Worm (Caenorhabditis elegans) whole organism, L2 larva: ENCODE results near the gene pms-2.

ENCODE experiments used
- F13H6.1 ChIP-seq: sonication (generic microtip); optimal IDR thresholded peaks from 2 replicates; lab custom pipeline; 2016; ENCODE audit warnings: missing genetic modification characterization, missing compliant biosample characterization
- R02D3.7 ChIP-seq: fragments of 150-350 bp; optimal IDR thresholded peaks from 2 replicates; lab custom pipeline; 2014; ENCODE audit warnings: missing biosample characterization, missing genetic modification characterization
- Y55F3AM.14 ChIP-seq: fragments of 200-800 bp; sonication (Bioruptor generic); optimal IDR thresholded peaks from 2 replicates; lab custom pipeline; 2018; ENCODE audit warnings: mild to moderate bottlenecking, missing genetic modification characterization, missing compliant biosample characterization
- ZK546.5 ChIP-seq: sonication (generic microtip); optimal IDR thresholded peaks from 2 replicates; lab custom pipeline; 2017; ENCODE audit warnings: missing biosample characterization, missing genetic modification characterization
- alr-1 ChIP-seq: fragments of 150-350 bp; optimal IDR thresholded peaks from 2 replicates; lab custom pipeline; 2014; ENCODE audit warnings: missing biosample characterization, missing genetic modification characterization
- aly-2 ChIP-seq: fragments of 150-350 bp; optimal IDR thresholded peaks from 2 replicates; lab custom pipeline; 2014; ENCODE audit warnings: missing biosample characterization, missing genetic modification characterization
- blmp-1 ChIP-seq: sonication (generic microtip); optimal IDR thresholded peaks from 2 replicates; lab custom pipeline; 2017; ENCODE audit warnings: missing genetic modification characterization, mild to moderate bottlenecking, missing compliant biosample characterization, antibody characterized with exemption, moderate library complexity; ENCODE audit not compliant: insufficient read depth
- ceh-16 ChIP-seq: fragments of 150-350 bp; optimal IDR thresholded peaks from 2 replicates; lab custom pipeline; 2014; ENCODE audit warnings: missing biosample characterization, missing genetic modification characterization
- ceh-82 ChIP-seq: fragments of 150-350 bp; optimal IDR thresholded peaks from 2 replicates; lab custom pipeline; 2014; ENCODE audit warnings: missing biosample characterization, missing genetic modification characterization
- crh-2 ChIP-seq: sonication (generic microtip); optimal IDR thresholded peaks from 2 replicates; lab custom pipeline; 2017; ENCODE audit warnings: missing biosample characterization, missing genetic modification characterization
- dmd-4 ChIP-seq: sonication (generic microtip); optimal IDR thresholded peaks from 2 replicates; lab custom pipeline; 2017; ENCODE audit warnings: missing biosample characterization, missing genetic modification characterization
- egl-27 ChIP-seq: sonication (generic microtip); optimal IDR thresholded peaks from 3 replicates; lab custom pipeline; 2017; ENCODE audit warnings: missing biosample characterization, missing genetic modification reagents, missing genetic modification characterization
- elt-1 ChIP-seq: fragments of 150-350 bp; optimal IDR thresholded peaks from 2 replicates; lab custom pipeline; 2014; ENCODE audit warnings: missing biosample characterization, missing genetic modification characterization
- elt-3 ChIP-seq: sonication (generic microtip); optimal IDR thresholded peaks from 2 replicates; lab custom pipeline; 2017; ENCODE audit warnings: missing biosample characterization, missing genetic modification characterization
- fos-1 ChIP-seq: fragments of 150-350 bp; optimal IDR thresholded peaks from 2 replicates; lab custom pipeline; 2014; ENCODE audit warnings: missing biosample characterization, missing genetic modification characterization
- gmeb-1 ChIP-seq: fragments of 150-350 bp; optimal IDR thresholded peaks from 2 replicates; lab custom pipeline; 2014; ENCODE audit warnings: missing biosample characterization, missing genetic modification characterization
- lin-13 ChIP-seq: fragments of 150-350 bp; optimal IDR thresholded peaks from 2 replicates; lab custom pipeline; 2014; ENCODE audit warnings: missing biosample characterization, missing genetic modification reagents, missing genetic modification characterization
- lin-39 ChIP-seq: fragments of 150-350 bp; optimal IDR thresholded peaks from 2 replicates; lab custom pipeline; 2014; ENCODE audit warnings: missing biosample characterization, missing genetic modification reagents, missing genetic modification characterization
- lsy-2 ChIP-seq, 2 experiments: fragments of 150-350 bp in 1 of 2; sonication (generic microtip) in 1 of 2; optimal IDR thresholded peaks; 2 replicates each; lab custom pipeline; 2014 to 2017; ENCODE audit warnings: missing biosample characterization in 2 of 2, missing genetic modification characterization in 2 of 2
- mab-5 ChIP-seq: fragments of 150-350 bp; optimal IDR thresholded peaks from 2 replicates; lab custom pipeline; 2014; ENCODE audit warnings: missing biosample characterization, missing genetic modification characterization
- mdl-1 ChIP-seq, 2 experiments: fragments of 150-350 bp in 1 of 2; sonication (generic microtip) in 1 of 2; optimal IDR thresholded peaks; 2 replicates each; lab custom pipeline; 2017; ENCODE audit warnings: missing biosample characterization in 2 of 2, missing genetic modification characterization in 2 of 2
- nhr-10 ChIP-seq: sonication (generic microtip); optimal IDR thresholded peaks from 2 replicates; lab custom pipeline; 2017; ENCODE audit warnings: missing biosample characterization, missing genetic modification characterization
- nhr-11 ChIP-seq: fragments of 150-350 bp; optimal IDR thresholded peaks from 2 replicates; lab custom pipeline; 2014; ENCODE audit warnings: missing biosample characterization, missing genetic modification characterization
- nhr-12 ChIP-seq: fragments of 150-350 bp; optimal IDR thresholded peaks from 2 replicates; lab custom pipeline; 2014; ENCODE audit warnings: missing biosample characterization, missing genetic modification characterization
- nhr-129 ChIP-seq: fragments of 150-350 bp; optimal IDR thresholded peaks from 2 replicates; lab custom pipeline; 2014; ENCODE audit warnings: missing biosample characterization, missing genetic modification characterization
- nhr-21 ChIP-seq: fragments of 150-350 bp; optimal IDR thresholded peaks from 2 replicates; lab custom pipeline; 2014; ENCODE audit warnings: missing biosample characterization, missing genetic modification characterization
- nhr-23 ChIP-seq: fragments of 150-350 bp; optimal IDR thresholded peaks from 2 replicates; lab custom pipeline; 2014; ENCODE audit warnings: missing biosample characterization, missing genetic modification reagents, missing genetic modification characterization
- nhr-237 ChIP-seq: fragments of 150-350 bp; optimal IDR thresholded peaks from 2 replicates; lab custom pipeline; 2014; ENCODE audit warnings: missing biosample characterization, missing genetic modification characterization
- nhr-25 ChIP-seq: fragments of 150-350 bp; sonication (generic microtip); optimal IDR thresholded peaks from 3 replicates; lab custom pipeline; 2014; ENCODE audit warnings: missing biosample characterization, missing genetic modification characterization
- nhr-6 ChIP-seq: fragments of 150-350 bp; optimal IDR thresholded peaks from 2 replicates; lab custom pipeline; 2014; ENCODE audit warnings: missing biosample characterization, missing genetic modification characterization
- peb-1 ChIP-seq: fragments of 150-350 bp; optimal IDR thresholded peaks from 2 replicates; lab custom pipeline; 2014; ENCODE audit warnings: missing biosample characterization, missing genetic modification characterization
- sem-4 ChIP-seq: fragments of 150-350 bp; optimal IDR thresholded peaks from 2 replicates; lab custom pipeline; 2014; ENCODE audit warnings: missing biosample characterization, missing genetic modification reagents, missing genetic modification characterization
- skn-1 ChIP-seq: sonication (generic microtip); optimal IDR thresholded peaks from 2 replicates; lab custom pipeline; 2017; ENCODE audit warnings: missing biosample characterization, missing genetic modification characterization
- sma-3 ChIP-seq: sonication (generic microtip); optimal IDR thresholded peaks from 2 replicates; lab custom pipeline; 2016; ENCODE audit warnings: missing genetic modification reagents, missing genetic modification characterization, missing compliant biosample characterization
- sma-9 ChIP-seq, 2 experiments: fragments of 150-350 bp in 1 of 2; sonication (generic microtip) in 1 of 2; optimal IDR thresholded peaks; 2 replicates each; lab custom pipeline; 2014 to 2016; ENCODE audit warnings: missing genetic modification characterization in 2 of 2, mild to moderate bottlenecking in 1 of 2, missing biosample characterization in 1 of 2, missing compliant biosample characterization in 1 of 2, missing genetic modification reagents in 1 of 2, moderate library complexity in 1 of 2
- snpc-4 ChIP-seq: fragments of 150-350 bp; optimal IDR thresholded peaks from 2 replicates; lab custom pipeline; 2014; ENCODE audit warnings: missing biosample characterization, missing genetic modification characterization
- unc-39 ChIP-seq: fragments of 150-350 bp; optimal IDR thresholded peaks from 2 replicates; lab custom pipeline; 2014; ENCODE audit warnings: missing biosample characterization, missing genetic modification characterization
- unc-55 ChIP-seq: fragments of 150-350 bp; sonication (generic microtip); optimal IDR thresholded peaks from 3 replicates; lab custom pipeline; 2014; ENCODE audit warnings: missing biosample characterization, missing genetic modification reagents, missing genetic modification characterization
- unc-62 ChIP-seq: fragments of 150-350 bp; optimal IDR thresholded peaks from 2 replicates; lab custom pipeline; 2014; ENCODE audit warnings: missing biosample characterization, missing genetic modification reagents, missing genetic modification characterization
- zag-1 ChIP-seq: fragments of 150-350 bp; optimal IDR thresholded peaks from 2 replicates; lab custom pipeline; 2014; ENCODE audit warnings: missing biosample characterization, missing genetic modification characterization
- ztf-1 ChIP-seq: fragments of 200-800 bp; sonication (Bioruptor generic); conservative IDR thresholded peaks from 2 replicates; pipeline ENCODE4 v1.3.6; 2022; ENCODE audit warnings: missing genetic modification characterization, missing compliant biosample characterization
- ztf-11 ChIP-seq: sonication (generic microtip); optimal IDR thresholded peaks from 2 replicates; lab custom pipeline; 2017; ENCODE audit warnings: missing biosample characterization, missing genetic modification characterization

Gene pms-2

ce11 chrV:11585122-11585521 lies 14.7 kb upstream of the pms-2 start (continued):
- TF ChIP-seq sma-9 (GFP tag; optimal IDR thresholded peaks at IDR 0.05; lab: Kevin White, UChicago) (peak; percentile 84), sma-9 (tag; optimal IDR thresholded peaks at IDR 0.05; lab: Kevin White, UChicago) (no peak), Y55F3AM.14 (GFP tag; lab: Kevin White, UChicago) (no peak), unc-55 (no peak), unc-39 (tag; lab: Kevin White, UChicago) (no peak), nhr-23 (tag; lab: Kevin White, UChicago) (no peak), sma-3 (GFP tag; lab: Kevin White, UChicago) (peak; percentile 75)

- TF ChIP-seq egl-27 (tag; lab: Kevin White, UChicago), result no peak
- no peak for TF ChIP-seq ceh-16
- TF ChIP-seq F13H6.1, result no peak
- no peak for TF ChIP-seq Y55F3AM.14 (GFP tag; lab: Kevin White, UChicago)
- TF ChIP-seq dmd-4 (tag; lab: Kevin White, UChicago), result no peak
- no peak for TF ChIP-seq ZK546.5 (tag; lab: Kevin White, UChicago)
- TF ChIP-seq lin-39 (tag; lab: Kevin White, UChicago), result no peak
- no peak for TF ChIP-seq nhr-6 (tag; lab: Kevin White, UChicago)
- TF ChIP-seq blmp-1 (tag; lab: Kevin White, UChicago), result no peak
- TF ChIP-seq zag-1 (tag; lab: Kevin White, UChicago), result no peak
- TF ChIP-seq unc-55, result no peak
- no peak for TF ChIP-seq lin-13 (GFP tag; lab: Kevin White, UChicago)
- TF ChIP-seq sem-4, result no peak
- TF ChIP-seq aly-2 (tag; lab: Kevin White, UChicago), result no peak
- TF ChIP-seq ceh-82 (tag; lab: Kevin White, UChicago), result no peak
Observed at ce11 chrV:11583212-11583611, 12.8 kb upstream of the pms-2 start, which contains the start of gene srx-88. Gene srx-88, plus strand, starts transcription at chrV:11583512.

ce11 chrV:11580826-11581225 lies 10.4 kb upstream of the pms-2 start, which contains the start of gene srx-90:
Gene srx-90, plus strand, starts transcription at chrV:11581126.
- no peak for TF ChIP-seq aly-2 (tag; lab: Kevin White, UChicago)
- TF ChIP-seq elt-3 (tag; lab: Kevin White, UChicago), result no peak

ce11 chrV:11574563-11574962 lies 4.2 kb upstream of the pms-2 start:
- no peak for TF ChIP-seq nhr-25
- TF ChIP-seq unc-55, result no peak
- no peak for TF ChIP-seq alr-1
- TF ChIP-seq lsy-2 (tag; optimal IDR thresholded peaks at IDR 0.05; lab: Kevin White, UChicago), result peak in 1 of 2 experiments; percentile 37
- no peak for TF ChIP-seq mab-5
- no peak for TF ChIP-seq sem-4
- no peak for TF ChIP-seq skn-1
- TF ChIP-seq fos-1, result peak; percentile 7
- TF ChIP-seq peb-1, result no peak
- TF ChIP-seq ztf-11 (tag; lab: Kevin White, UChicago), result no peak
- no peak for TF ChIP-seq nhr-10
- TF ChIP-seq, all 48 proteins: peak for 2

ce11 chrV:11572803-11573490 lies 2.5 kb upstream of the pms-2 start, which contains the start of the genes H12C20.7 and nhr-68:
Gene H12C20.7, minus strand, starts transcription at chrV:11572990.
Gene nhr-68, plus strand, starts transcription at chrV:11573440.
- TF ChIP-seq snpc-4 (no peak), nhr-6 (tag; lab: Kevin White, UChicago) (peak; percentile 71), nhr-11 (tag; lab: Kevin White, UChicago) (peak; percentile 4), nhr-237 (no peak), nhr-23 (tag; lab: Kevin White, UChicago) (no peak), unc-39 (tag; lab: Kevin White, UChicago) (no peak), mdl-1 (tag; optimal IDR thresholded peaks at IDR 0.05; lab: Kevin White, UChicago) (peak; percentile 34 to 89), blmp-1 (tag; lab: Kevin White, UChicago) (peak; percentile 85), unc-62 (GFP tag; lab: Kevin White, UChicago) (no peak), nhr-12 (tag; lab: Kevin White, UChicago) (no peak), ceh-82 (tag; lab: Kevin White, UChicago) (no peak), aly-2 (tag; lab: Kevin White, UChicago) (no peak), unc-55 (no peak), egl-27 (tag; lab: Kevin White, UChicago) (peak; percentile 67), R02D3.7 (tag; lab: Kevin White, UChicago) (no peak), ztf-1 (GFP tag; lab: Robert Waterston, UW) (no peak), dmd-4 (tag; lab: Kevin White, UChicago) (no peak), crh-2 (tag; lab: Kevin White, UChicago) (peak; percentile 96), lin-39 (tag; lab: Kevin White, UChicago) (no peak), nhr-129 (tag; lab: Kevin White, UChicago) (peak; percentile 91), skn-1 (no peak), fos-1 (peak; percentile 86), peb-1 (no peak), elt-1 (peak; percentile 27), nhr-21 (tag; lab: Kevin White, UChicago) (peak; percentile 99), ZK546.5 (tag; lab: Kevin White, UChicago) (no peak), nhr-10 (peak; percentile 97), Y55F3AM.14 (GFP tag; lab: Kevin White, UChicago) (peak; percentile 82), sma-3 (GFP tag; lab: Kevin White, UChicago) (peak; percentile 99), zag-1 (tag; lab: Kevin White, UChicago) (no peak), elt-3 (tag; lab: Kevin White, UChicago) (no peak), gmeb-1 (tag; lab: Kevin White, UChicago) (peak; percentile 63), ztf-11 (tag; lab: Kevin White, UChicago) (no peak)
